Worm (Caenorhabditis elegans) whole organism, L2 larva: ENCODE data around the gene T03F6.6.
A peak's percentile ranks its signal among the peaks of the same experiment; 100 is the strongest.

Experiments used
- C34F6.9 ChIP-seq: fragments of 150-350 bp; optimal IDR thresholded peaks from 2 replicates; lab custom pipeline; 2014; ENCODE audit warnings: missing biosample characterization, missing genetic modification characterization
- R02D3.7 ChIP-seq: fragments of 150-350 bp; optimal IDR thresholded peaks from 2 replicates; lab custom pipeline; 2014; ENCODE audit warnings: missing biosample characterization, missing genetic modification characterization
- Y55F3AM.14 ChIP-seq: fragments of 200-800 bp; sonication (Bioruptor generic); optimal IDR thresholded peaks from 2 replicates; lab custom pipeline; 2018; ENCODE audit warnings: mild to moderate bottlenecking, missing genetic modification characterization, missing compliant biosample characterization
- ZK546.5 ChIP-seq: sonication (generic microtip); optimal IDR thresholded peaks from 2 replicates; lab custom pipeline; 2017; ENCODE audit warnings: missing biosample characterization, missing genetic modification characterization
- alr-1 ChIP-seq: fragments of 150-350 bp; optimal IDR thresholded peaks from 2 replicates; lab custom pipeline; 2014; ENCODE audit warnings: missing biosample characterization, missing genetic modification characterization
- aly-2 ChIP-seq: fragments of 150-350 bp; optimal IDR thresholded peaks from 2 replicates; lab custom pipeline; 2014; ENCODE audit warnings: missing biosample characterization, missing genetic modification characterization
- blmp-1 ChIP-seq: sonication (generic microtip); optimal IDR thresholded peaks from 2 replicates; lab custom pipeline; 2017; ENCODE audit warnings: missing genetic modification characterization, mild to moderate bottlenecking, missing compliant biosample characterization, antibody characterized with exemption, moderate library complexity; ENCODE audit not compliant: insufficient read depth
- ceh-16 ChIP-seq: fragments of 150-350 bp; optimal IDR thresholded peaks from 2 replicates; lab custom pipeline; 2014; ENCODE audit warnings: missing biosample characterization, missing genetic modification characterization
- ceh-82 ChIP-seq: fragments of 150-350 bp; optimal IDR thresholded peaks from 2 replicates; lab custom pipeline; 2014; ENCODE audit warnings: missing biosample characterization, missing genetic modification characterization
- crh-2 ChIP-seq: sonication (generic microtip); optimal IDR thresholded peaks from 2 replicates; lab custom pipeline; 2017; ENCODE audit warnings: missing biosample characterization, missing genetic modification characterization
- dmd-4 ChIP-seq: sonication (generic microtip); optimal IDR thresholded peaks from 2 replicates; lab custom pipeline; 2017; ENCODE audit warnings: missing biosample characterization, missing genetic modification characterization
- egl-27 ChIP-seq: sonication (generic microtip); optimal IDR thresholded peaks from 3 replicates; lab custom pipeline; 2017; ENCODE audit warnings: missing biosample characterization, missing genetic modification reagents, missing genetic modification characterization
- elt-1 ChIP-seq: fragments of 150-350 bp; optimal IDR thresholded peaks from 2 replicates; lab custom pipeline; 2014; ENCODE audit warnings: missing biosample characterization, missing genetic modification characterization
- elt-3 ChIP-seq: sonication (generic microtip); optimal IDR thresholded peaks from 2 replicates; lab custom pipeline; 2017; ENCODE audit warnings: missing biosample characterization, missing genetic modification characterization
- gmeb-1 ChIP-seq: fragments of 150-350 bp; optimal IDR thresholded peaks from 2 replicates; lab custom pipeline; 2014; ENCODE audit warnings: missing biosample characterization, missing genetic modification characterization
- lin-11 ChIP-seq: fragments of 150-350 bp; sonication (generic microtip); optimal IDR thresholded peaks from 2 replicates; lab custom pipeline; 2014; ENCODE audit warnings: missing biosample characterization, missing genetic modification characterization, inconsistent platforms, mixed read lengths
- lin-13 ChIP-seq: fragments of 150-350 bp; optimal IDR thresholded peaks from 2 replicates; lab custom pipeline; 2014; ENCODE audit warnings: missing biosample characterization, missing genetic modification reagents, missing genetic modification characterization
- lin-39 ChIP-seq: fragments of 150-350 bp; optimal IDR thresholded peaks from 2 replicates; lab custom pipeline; 2014; ENCODE audit warnings: missing biosample characterization, missing genetic modification reagents, missing genetic modification characterization
- lsy-2 ChIP-seq, 2 experiments: fragments of 150-350 bp in 1 of 2; sonication (generic microtip) in 1 of 2; optimal IDR thresholded peaks; 2 replicates each; lab custom pipeline; 2014 to 2017; ENCODE audit warnings: missing biosample characterization in 2 of 2, missing genetic modification characterization in 2 of 2
- mab-5 ChIP-seq: fragments of 150-350 bp; optimal IDR thresholded peaks from 2 replicates; lab custom pipeline; 2014; ENCODE audit warnings: missing biosample characterization, missing genetic modification characterization
- mbf-1 ChIP-seq: sonication (generic microtip); optimal IDR thresholded peaks from 2 replicates; lab custom pipeline; 2017; ENCODE audit warnings: missing biosample characterization, missing genetic modification characterization
- mdl-1 ChIP-seq, 2 experiments: fragments of 150-350 bp in 1 of 2; sonication (generic microtip) in 1 of 2; optimal IDR thresholded peaks; 2 replicates each; lab custom pipeline; 2017; ENCODE audit warnings: missing biosample characterization in 2 of 2, missing genetic modification characterization in 2 of 2
- nhr-10 ChIP-seq: sonication (generic microtip); optimal IDR thresholded peaks from 2 replicates; lab custom pipeline; 2017; ENCODE audit warnings: missing biosample characterization, missing genetic modification characterization
- nhr-11 ChIP-seq: fragments of 150-350 bp; optimal IDR thresholded peaks from 2 replicates; lab custom pipeline; 2014; ENCODE audit warnings: missing biosample characterization, missing genetic modification characterization
- nhr-12 ChIP-seq: fragments of 150-350 bp; optimal IDR thresholded peaks from 2 replicates; lab custom pipeline; 2014; ENCODE audit warnings: missing biosample characterization, missing genetic modification characterization
- nhr-129 ChIP-seq: fragments of 150-350 bp; optimal IDR thresholded peaks from 2 replicates; lab custom pipeline; 2014; ENCODE audit warnings: missing biosample characterization, missing genetic modification characterization
- nhr-21 ChIP-seq: fragments of 150-350 bp; optimal IDR thresholded peaks from 2 replicates; lab custom pipeline; 2014; ENCODE audit warnings: missing biosample characterization, missing genetic modification characterization
- nhr-23 ChIP-seq: fragments of 150-350 bp; optimal IDR thresholded peaks from 2 replicates; lab custom pipeline; 2014; ENCODE audit warnings: missing biosample characterization, missing genetic modification reagents, missing genetic modification characterization
- nhr-25 ChIP-seq: fragments of 150-350 bp; sonication (generic microtip); optimal IDR thresholded peaks from 3 replicates; lab custom pipeline; 2014; ENCODE audit warnings: missing biosample characterization, missing genetic modification characterization
- nhr-6 ChIP-seq: fragments of 150-350 bp; optimal IDR thresholded peaks from 2 replicates; lab custom pipeline; 2014; ENCODE audit warnings: missing biosample characterization, missing genetic modification characterization
- peb-1 ChIP-seq: fragments of 150-350 bp; optimal IDR thresholded peaks from 2 replicates; lab custom pipeline; 2014; ENCODE audit warnings: missing biosample characterization, missing genetic modification characterization
- sem-4 ChIP-seq: fragments of 150-350 bp; optimal IDR thresholded peaks from 2 replicates; lab custom pipeline; 2014; ENCODE audit warnings: missing biosample characterization, missing genetic modification reagents, missing genetic modification characterization
- sma-9 ChIP-seq, 2 experiments: fragments of 150-350 bp in 1 of 2; sonication (generic microtip) in 1 of 2; optimal IDR thresholded peaks; 2 replicates each; lab custom pipeline; 2014 to 2016; ENCODE audit warnings: missing genetic modification characterization in 2 of 2, mild to moderate bottlenecking in 1 of 2, missing biosample characterization in 1 of 2, missing compliant biosample characterization in 1 of 2, missing genetic modification reagents in 1 of 2, moderate library complexity in 1 of 2
- snpc-4 ChIP-seq: fragments of 150-350 bp; optimal IDR thresholded peaks from 2 replicates; lab custom pipeline; 2014; ENCODE audit warnings: missing biosample characterization, missing genetic modification characterization
- unc-39 ChIP-seq: fragments of 150-350 bp; optimal IDR thresholded peaks from 2 replicates; lab custom pipeline; 2014; ENCODE audit warnings: missing biosample characterization, missing genetic modification characterization
- unc-55 ChIP-seq: fragments of 150-350 bp; sonication (generic microtip); optimal IDR thresholded peaks from 3 replicates; lab custom pipeline; 2014; ENCODE audit warnings: missing biosample characterization, missing genetic modification reagents, missing genetic modification characterization
- unc-62 ChIP-seq: fragments of 150-350 bp; optimal IDR thresholded peaks from 2 replicates; lab custom pipeline; 2014; ENCODE audit warnings: missing biosample characterization, missing genetic modification reagents, missing genetic modification characterization
- ztf-11 ChIP-seq: sonication (generic microtip); optimal IDR thresholded peaks from 2 replicates; lab custom pipeline; 2017; ENCODE audit warnings: missing biosample characterization, missing genetic modification characterization
- ztf-4 ChIP-seq: fragments of 150-350 bp; optimal IDR thresholded peaks from 2 replicates; lab custom pipeline; 2014; ENCODE audit warnings: missing biosample characterization, missing genetic modification characterization

T03F6.6 gene

DNA sequence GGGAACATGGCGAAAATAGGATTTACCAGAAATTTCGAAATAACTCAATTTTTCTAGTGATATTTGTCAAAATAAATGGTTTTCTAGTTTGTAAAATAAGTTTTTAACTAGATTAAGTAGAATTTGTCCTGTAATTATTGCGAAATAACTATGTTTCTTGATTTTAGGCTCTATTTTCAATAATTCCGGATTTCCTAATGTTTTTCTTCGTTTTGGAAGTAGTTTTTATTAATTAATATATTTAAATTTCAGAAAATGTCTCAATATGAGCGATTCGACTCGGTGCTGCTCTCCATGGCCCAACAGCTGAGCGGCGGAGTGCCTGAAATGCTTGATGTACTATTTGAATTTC lies 38.8 kb downstream of the T03F6.6 start, which contains the start of gene nud-1:
TSS of gene nud-1 (plus strand) at position 253 of the 352 bp plus-strand sequence.
- TF ChIP-seq mbf-1 (tag; lab: Kevin White, UChicago): no peak
- TF ChIP-seq aly-2 (tag; lab: Kevin White, UChicago): no peak
- TF ChIP-seq ZK546.5 (tag; lab: Kevin White, UChicago): no peak
- TF ChIP-seq nhr-23 (tag; lab: Kevin White, UChicago): no peak
- no peak for TF ChIP-seq lin-13
- TF ChIP-seq, all 48 proteins: peak for 0

- TF ChIP-seq C34F6.9 (tag; lab: Kevin White, UChicago): no peak
- TF ChIP-seq unc-55: peak; percentile 46
- TF ChIP-seq ztf-11 (tag; lab: Kevin White, UChicago): no peak
- TF ChIP-seq R02D3.7: no peak
- peak; percentile 66 for TF ChIP-seq gmeb-1 (tag; lab: Kevin White, UChicago)
- TF ChIP-seq ceh-82 (tag; lab: Kevin White, UChicago): no peak
- no peak for TF ChIP-seq elt-1 (tag; lab: Kevin White, UChicago)
- peak; percentile 68 for TF ChIP-seq lin-13
- peak in 1 of 2 experiments; percentile 72 for TF ChIP-seq lsy-2 (tag; optimal IDR thresholded peaks at IDR 0.05; lab: Kevin White, UChicago)
- TF ChIP-seq mab-5: no peak
- TF ChIP-seq ceh-16 (tag; lab: Kevin White, UChicago): no peak
- no peak for TF ChIP-seq peb-1 (tag; lab: Kevin White, UChicago)
- no peak for TF ChIP-seq lin-11 (tag; lab: Kevin White, UChicago)
- TF ChIP-seq nhr-23 (tag; lab: Kevin White, UChicago): no peak
- no peak for TF ChIP-seq mdl-1 (tag; optimal IDR thresholded peaks at IDR 0.05; lab: Kevin White, UChicago)
- TF ChIP-seq egl-27 (tag; lab: Kevin White, UChicago): no peak
- no peak for TF ChIP-seq sma-9 (GFP tag; optimal IDR thresholded peaks at IDR 0.05; lab: Kevin White, UChicago)
- TF ChIP-seq sma-9 (tag; optimal IDR thresholded peaks at IDR 0.05; lab: Kevin White, UChicago): no peak
- TF ChIP-seq blmp-1 (tag; lab: Kevin White, UChicago): no peak
- no peak for TF ChIP-seq dmd-4 (tag; lab: Kevin White, UChicago)
- TF ChIP-seq ztf-4 (tag; lab: Kevin White, UChicago): no peak
Observed at ce11 chrIII:13340504-13341274, 39.4 kb downstream of the T03F6.6 start.

- TF ChIP-seq nhr-11 (tag; lab: Kevin White, UChicago) (no peak), C34F6.9 (tag; lab: Kevin White, UChicago) (no peak), alr-1 (tag; lab: Kevin White, UChicago) (no peak), egl-27 (tag; lab: Kevin White, UChicago) (no peak), Y55F3AM.14 (GFP tag; lab: Kevin White, UChicago) (no peak), unc-39 (no peak), ceh-16 (tag; lab: Kevin White, UChicago) (no peak), unc-62 (GFP tag; lab: Kevin White, UChicago) (no peak), nhr-6 (tag; lab: Kevin White, UChicago) (no peak), nhr-129 (no peak), lin-39 (no peak), unc-55 (no peak), sma-9 (GFP tag; optimal IDR thresholded peaks at IDR 0.05; lab: Kevin White, UChicago) (no peak), sma-9 (tag; optimal IDR thresholded peaks at IDR 0.05; lab: Kevin White, UChicago) (no peak)
- TF ChIP-seq, all 48 proteins: peak for 0
Observed at ce11 chrIII:13339672-13340071, 40.4 kb downstream of the T03F6.6 start, which contains the start of gene F53A2.3. Gene F53A2.3 (minus strand): TSS chrIII:13339772.

- TF ChIP-seq Y55F3AM.14 (GFP tag; lab: Kevin White, UChicago) (no peak), crh-2 (tag; lab: Kevin White, UChicago) (no peak), nhr-10 (tag; lab: Kevin White, UChicago) (no peak), nhr-12 (tag; lab: Kevin White, UChicago) (no peak), nhr-129 (no peak), snpc-4 (tag; lab: Kevin White, UChicago) (no peak), sem-4 (tag; lab: Kevin White, UChicago) (no peak), nhr-6 (tag; lab: Kevin White, UChicago) (no peak), nhr-21 (no peak), mbf-1 (tag; lab: Kevin White, UChicago) (no peak), elt-1 (tag; lab: Kevin White, UChicago) (no peak), lin-11 (tag; lab: Kevin White, UChicago) (no peak), nhr-25 (tag; lab: Kevin White, UChicago) (no peak), mab-5 (no peak), unc-39 (no peak), peb-1 (tag; lab: Kevin White, UChicago) (no peak), ceh-82 (tag; lab: Kevin White, UChicago) (no peak), elt-3 (tag; lab: Kevin White, UChicago) (no peak), blmp-1 (tag; lab: Kevin White, UChicago) (no peak)
Observed at ce11 chrIII:13333754-13334153, 46.3 kb downstream of the T03F6.6 start, which contains the start of gene sdz-20. Gene sdz-20 (plus strand): TSS chrIII:13334054.
